Fruit fly (Drosophila melanogaster) whole organism, adult: ENCODE results near the gene CG42238.

Experiments
- Mnt ChIP-seq: fragments of 200-800 bp; sonication (Bioruptor generic); optimal IDR thresholded peaks from 2 replicates; lab custom pipeline; 2016; ENCODE audit warnings: missing biosample characterization, mild to moderate bottlenecking, missing genetic modification characterization
- pad ChIP-seq: fragments of 200-800 bp; sonication (Bioruptor generic); optimal IDR thresholded peaks from 3 replicates; lab custom pipeline; 2017; ENCODE audit warnings: missing biosample characterization, missing genetic modification characterization, mild to moderate bottlenecking, moderate library complexity, missing genetic modification reagents

DNA sequence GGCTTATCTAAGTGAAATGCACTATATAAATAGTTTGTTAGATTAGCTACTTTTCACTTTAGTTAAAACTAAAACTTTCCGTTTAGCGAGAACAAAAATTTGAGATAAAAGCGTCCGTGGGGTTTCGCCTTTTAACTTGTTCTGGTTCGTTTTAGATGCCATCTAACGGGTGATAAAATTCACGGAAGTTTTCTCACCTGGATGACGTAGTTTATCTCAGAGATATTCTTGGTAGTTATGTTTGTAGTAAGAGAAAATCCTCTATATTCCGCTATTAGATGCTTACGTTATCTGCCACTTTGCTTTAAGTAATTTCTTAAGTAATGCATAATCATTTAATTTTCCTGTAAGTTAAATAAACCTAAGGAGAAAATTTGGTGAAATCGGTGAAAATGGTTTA lies 118.0 kb downstream of the CG42238 start, which contains the start of gene CG9270:
- TF ChIP-seq Mnt (GFP tag; lab: Kevin White, UChicago) (no peak), pad (GFP tag; lab: Kevin White, UChicago) (no peak)
